Worm (Caenorhabditis elegans) whole organism, young adult: ENCODE data around the gene F40A3.7.

Experiments used
- B0019.2 ChIP-seq: fragments of 200-800 bp; sonication (Bioruptor generic); conservative IDR thresholded peaks from 2 replicates; pipeline ENCODE4 v1.3.6; 2022; ENCODE audit warnings: missing genetic modification reagents, missing genetic modification characterization, missing compliant biosample characterization
- C17E4.6 ChIP-seq: fragments of 200-800 bp; sonication (Bioruptor generic); IDR thresholded peaks from 2 replicates; pipeline ENCODE4 v1.3.6; 2022; ENCODE audit warnings: missing genetic modification reagents, missing genetic modification characterization, missing compliant biosample characterization
- Y53G8AR.9 ChIP-seq: fragments of 200-800 bp; sonication (Bioruptor generic); conservative IDR thresholded peaks from 2 replicates; pipeline ENCODE4 v1.3.6; 2022; ENCODE audit warnings: missing genetic modification reagents, missing genetic modification characterization, missing compliant biosample characterization
- dox-1 ChIP-seq: fragments of 200-800 bp; sonication (Bioruptor generic); IDR thresholded peaks from 2 replicates; pipeline ENCODE4 v1.3.6; 2022; ENCODE audit warnings: missing genetic modification reagents, missing genetic modification characterization, missing compliant biosample characterization
- him-1 ChIP-seq: sonication (generic microtip); optimal IDR thresholded peaks from 2 replicates; lab custom pipeline; 2016; ENCODE audit warnings: missing genotype, missing genetic modification reagents, missing genetic modification characterization, missing compliant biosample characterization
- lin-54 ChIP-seq: fragments of 200-800 bp; sonication (Bioruptor generic); optimal IDR thresholded peaks from 2 replicates; lab custom pipeline; 2018; ENCODE audit warnings: mild to moderate bottlenecking, missing genetic modification characterization, missing compliant biosample characterization
- nfya-1 ChIP-seq: sonication (generic microtip); optimal IDR thresholded peaks from 2 replicates; lab custom pipeline; 2017; ENCODE audit warnings: antibody characterized with exemption, missing compliant biosample characterization, missing genetic modification characterization, borderline replicate concordance; ENCODE audit not compliant: insufficient read depth
- nhr-90 ChIP-seq: sonication (generic microtip); optimal IDR thresholded peaks from 2 replicates; lab custom pipeline; 2016; ENCODE audit warnings: missing genotype, mild to moderate bottlenecking, missing genetic modification characterization, missing compliant biosample characterization
- ztf-18 ChIP-seq: sonication (generic microtip); optimal IDR thresholded peaks from 2 replicates; lab custom pipeline; 2016; ENCODE audit warnings: missing genotype, mild to moderate bottlenecking, missing genetic modification characterization, missing compliant biosample characterization

DNA sequence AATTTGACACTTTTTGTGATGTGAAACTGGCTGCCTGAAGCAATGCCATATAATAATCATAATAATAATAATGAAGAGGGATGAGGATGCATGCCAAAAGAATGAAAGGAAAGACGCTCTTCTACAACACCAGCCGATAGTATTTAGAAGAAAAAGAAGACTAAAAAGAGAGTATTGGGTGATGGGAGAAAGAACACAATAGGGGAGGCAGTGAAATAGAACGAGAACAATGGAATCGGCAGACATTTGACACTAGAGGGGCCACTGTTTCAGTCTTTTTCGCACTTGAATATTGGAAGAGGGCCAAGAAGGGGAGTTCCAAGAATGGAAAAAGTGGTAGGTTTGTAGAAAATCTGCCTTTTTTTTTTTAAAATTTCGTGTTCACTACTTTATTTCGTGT, 52.5 kb downstream of the F40A3.7 start, which contains the start of gene memo-1:
- TF ChIP-seq ztf-18 (tag; lab: Kevin White, UChicago) = no peak
- no peak for TF ChIP-seq nfya-1 (tag; lab: Kevin White, UChicago)
- no peak for TF ChIP-seq Y53G8AR.9
- no peak for TF ChIP-seq C17E4.6 (GFP tag; lab: Robert Waterston, UW)
- TF ChIP-seq dox-1 (GFP tag; lab: Robert Waterston, UW) = no peak
- no peak for TF ChIP-seq B0019.2 (GFP tag; lab: Robert Waterston, UW)
- no peak for TF ChIP-seq lin-54 (GFP tag; lab: Kevin White, UChicago)
- TF ChIP-seq him-1 (tag; lab: Kevin White, UChicago) = no peak
- no peak for TF ChIP-seq nhr-90
